Worm (Caenorhabditis elegans) whole organism, late embryonic: Measurements from ENCODE around the gene srh-220.

Experiments
- K09A11.1 ChIP-seq: sonication (generic microtip); optimal IDR thresholded peaks from 2 replicates; lab custom pipeline; 2017; ENCODE audit warnings: antibody characterized with exemption, mild to moderate bottlenecking, missing genetic modification characterization, missing compliant biosample characterization; ENCODE audit not compliant: insufficient read depth
- T23F11.4 ChIP-seq: fragments of 200-800 bp; sonication (Bioruptor generic); optimal IDR thresholded peaks from 2 replicates; lab custom pipeline; 2018; ENCODE audit warnings: mild to moderate bottlenecking, missing genetic modification characterization, missing compliant biosample characterization
- Y22D7AL.16 ChIP-seq: sonication (generic microtip); optimal IDR thresholded peaks from 2 replicates; lab custom pipeline; 2016; ENCODE audit warnings: missing genetic modification characterization, missing compliant biosample characterization
- ceh-18 ChIP-seq: sonication (generic microtip); optimal IDR thresholded peaks from 2 replicates; lab custom pipeline; 2016; ENCODE audit warnings: missing genetic modification characterization, missing compliant biosample characterization
- ceh-19 ChIP-seq: fragments of 200-800 bp; sonication (Bioruptor generic); optimal IDR thresholded peaks from 2 replicates; lab custom pipeline; 2018; ENCODE audit warnings: mild to moderate bottlenecking, missing genetic modification characterization, missing compliant biosample characterization
- ceh-2 ChIP-seq: sonication (generic microtip); optimal IDR thresholded peaks from 2 replicates; lab custom pipeline; 2016; ENCODE audit warnings: missing genotype, missing genetic modification characterization, missing compliant biosample characterization
- ceh-24 ChIP-seq: sonication (generic microtip); optimal IDR thresholded peaks from 2 replicates; lab custom pipeline; 2016; ENCODE audit warnings: mild to moderate bottlenecking, missing genetic modification characterization, missing compliant biosample characterization
- ceh-45 ChIP-seq: fragments of 200-800 bp; sonication (Bioruptor generic); IDR thresholded peaks from 2 replicates; pipeline ENCODE4 v1.3.6; 2022; ENCODE audit warnings: missing genetic modification reagents, missing genetic modification characterization, missing compliant biosample characterization
- ceh-48 ChIP-seq: sonication (generic microtip); optimal IDR thresholded peaks from 2 replicates; lab custom pipeline; 2016; ENCODE audit warnings: missing genetic modification characterization, inconsistent platforms, missing compliant biosample characterization
- ceh-6 ChIP-seq: fragments of 200-800 bp; sonication (Bioruptor generic); optimal IDR thresholded peaks from 2 replicates; lab custom pipeline; 2018; ENCODE audit warnings: mild to moderate bottlenecking, missing genetic modification characterization, missing compliant biosample characterization
- ceh-9 ChIP-seq: sonication (generic microtip); optimal IDR thresholded peaks from 2 replicates; lab custom pipeline; 2016; ENCODE audit warnings: mild to moderate bottlenecking, missing genetic modification characterization, inconsistent platforms, missing compliant biosample characterization
- che-1 ChIP-seq: sonication (generic microtip); optimal IDR thresholded peaks from 2 replicates; lab custom pipeline; 2016; ENCODE audit warnings: mild to moderate bottlenecking, missing genetic modification characterization, missing compliant biosample characterization
- dmd-4 ChIP-seq: sonication (generic microtip); optimal IDR thresholded peaks from 2 replicates; lab custom pipeline; 2016; ENCODE audit warnings: borderline replicate concordance, missing genetic modification characterization, missing compliant biosample characterization
- elt-2 ChIP-seq: sonication (generic microtip); optimal IDR thresholded peaks from 2 replicates; lab custom pipeline; 2016; ENCODE audit warnings: missing genetic modification reagents, missing genetic modification characterization, missing compliant biosample characterization
- ets-4 ChIP-seq: sonication (generic microtip); optimal IDR thresholded peaks from 2 replicates; lab custom pipeline; 2016; ENCODE audit warnings: missing genetic modification characterization, missing compliant biosample characterization
- hlh-30 ChIP-seq: sonication (generic microtip); optimal IDR thresholded peaks from 2 replicates; lab custom pipeline; 2017; ENCODE audit warnings: antibody characterized with exemption, missing genetic modification characterization, missing compliant biosample characterization; ENCODE audit not compliant: insufficient read depth
- hlh-6 ChIP-seq: sonication (generic microtip); optimal IDR thresholded peaks from 2 replicates; lab custom pipeline; 2016; ENCODE audit warnings: missing genotype, missing genetic modification characterization, missing compliant biosample characterization
- hlh-8 ChIP-seq: sonication (generic microtip); optimal IDR thresholded peaks from 2 replicates; lab custom pipeline; 2016; ENCODE audit warnings: missing genotype, missing genetic modification characterization, missing compliant biosample characterization
- lim-6 ChIP-seq: sonication (generic microtip); optimal IDR thresholded peaks from 2 replicates; lab custom pipeline; 2016; ENCODE audit warnings: missing genetic modification characterization, missing compliant biosample characterization
- mec-3 ChIP-seq: sonication (generic microtip); optimal IDR thresholded peaks from 2 replicates; lab custom pipeline; 2016; ENCODE audit warnings: borderline replicate concordance, missing genetic modification characterization, missing compliant biosample characterization
- nfya-1 ChIP-seq: sonication (generic microtip); optimal IDR thresholded peaks from 2 replicates; lab custom pipeline; 2017; ENCODE audit warnings: missing genetic modification characterization, mild to moderate bottlenecking, missing compliant biosample characterization, antibody characterized with exemption, moderate library complexity
- nhr-11 ChIP-seq: fragments of 150-350 bp; optimal IDR thresholded peaks from 2 replicates; lab custom pipeline; 2014; ENCODE audit warnings: missing biosample characterization, missing genetic modification characterization
- nhr-232 ChIP-seq: sonication (generic microtip); optimal IDR thresholded peaks from 2 replicates; lab custom pipeline; 2016; ENCODE audit warnings: missing genetic modification characterization, missing compliant biosample characterization
- npax-4 ChIP-seq: sonication (generic microtip); optimal IDR thresholded peaks from 2 replicates; lab custom pipeline; 2016; ENCODE audit warnings: missing genetic modification characterization, missing compliant biosample characterization
- odd-2 ChIP-seq: sonication (generic microtip); optimal IDR thresholded peaks from 2 replicates; lab custom pipeline; 2017; ENCODE audit warnings: antibody characterized with exemption, mild to moderate bottlenecking, missing genetic modification characterization, missing compliant biosample characterization
- pag-3 ChIP-seq: sonication (generic microtip); optimal IDR thresholded peaks from 2 replicates; lab custom pipeline; 2016; ENCODE audit warnings: missing compliant biosample characterization, missing genetic modification characterization, borderline replicate concordance
- pax-1 ChIP-seq: fragments of 150-350 bp; optimal IDR thresholded peaks from 2 replicates; lab custom pipeline; 2014; ENCODE audit warnings: missing biosample characterization, missing genetic modification characterization
- pha-2 ChIP-seq: sonication (generic microtip); optimal IDR thresholded peaks from 2 replicates; lab custom pipeline; 2017; ENCODE audit warnings: mild to moderate bottlenecking, missing genetic modification characterization, missing compliant biosample characterization
- pqm-1 ChIP-seq: sonication (generic microtip); optimal IDR thresholded peaks from 2 replicates; lab custom pipeline; 2016; ENCODE audit warnings: missing genetic modification characterization, missing compliant biosample characterization
- ref-2 ChIP-seq: sonication (generic microtip); optimal IDR thresholded peaks from 2 replicates; lab custom pipeline; 2016; ENCODE audit warnings: missing genetic modification characterization, missing compliant biosample characterization
- rnt-1 ChIP-seq: sonication (generic microtip); optimal IDR thresholded peaks from 2 replicates; lab custom pipeline; 2016; ENCODE audit warnings: missing genetic modification characterization, missing compliant biosample characterization
- sdc-2 ChIP-seq: sonication (generic microtip); optimal IDR thresholded peaks from 2 replicates; lab custom pipeline; 2016; ENCODE audit warnings: missing genotype, missing genetic modification characterization, missing compliant biosample characterization
- syd-9 ChIP-seq: sonication (generic microtip); optimal IDR thresholded peaks from 2 replicates; lab custom pipeline; 2016; ENCODE audit warnings: mild to moderate bottlenecking, missing genetic modification characterization, moderate library complexity, missing compliant biosample characterization
- tbx-7 ChIP-seq: sonication (generic microtip); optimal IDR thresholded peaks from 2 replicates; lab custom pipeline; 2016; ENCODE audit warnings: missing genotype, missing genetic modification characterization, missing compliant biosample characterization
- ttx-3 ChIP-seq: sonication (generic microtip); optimal IDR thresholded peaks from 2 replicates; lab custom pipeline; 2016; ENCODE audit warnings: missing genetic modification reagents, missing genetic modification characterization, missing compliant biosample characterization
- unc-3 ChIP-seq, 2 experiments: fragments of 200-800 bp in 1 of 2; sonication (Bioruptor generic) in 1 of 2; sonication (generic microtip) in 1 of 2; conservative IDR thresholded peaks in 1 of 2; optimal IDR thresholded peaks in 1 of 2; 2 replicates each; pipeline versions ENCODE4 v1.3.6 to Lab custom; 2016 to 2022; ENCODE audit warnings: missing compliant biosample characterization in 2 of 2, missing genetic modification characterization in 2 of 2, missing genetic modification reagents in 1 of 2
- unc-42 ChIP-seq: sonication (generic microtip); optimal IDR thresholded peaks from 2 replicates; lab custom pipeline; 2016; ENCODE audit warnings: missing genotype, missing genetic modification characterization, missing compliant biosample characterization
- unc-86 ChIP-seq: sonication (generic microtip); optimal IDR thresholded peaks from 2 replicates; lab custom pipeline; 2016; ENCODE audit warnings: missing genetic modification characterization, missing compliant biosample characterization

Gene srh-220

ce11 chrIV:3956705-3957104, 21.1 kb downstream of the srh-220 start, which contains the start of gene clec-74:
Gene clec-74, plus strand, starts transcription at chrIV:3957005.
- TF ChIP-seq ceh-6 (GFP tag; lab: Kevin White, UChicago) (no peak), unc-3 (GFP tag; conservative IDR thresholded peaks at IDR 0.05; lab: Robert Waterston, UW) (no peak), unc-3 (tag; optimal IDR thresholded peaks at IDR 0.05; lab: Kevin White, UChicago) (no peak), nfya-1 (tag; lab: Kevin White, UChicago) (no peak)
- TF ChIP-seq, all 69 proteins: peak for 0

ce11 chrIV:3956095-3956494, 21.7 kb downstream of the srh-220 start, which contains the start of gene clec-73:
Gene clec-73, minus strand, starts transcription at chrIV:3956195.
- TF ChIP-seq mec-3 (no peak), T23F11.4 (no peak), pax-1 (tag; lab: Kevin White, UChicago) (no peak), syd-9 (tag; lab: Kevin White, UChicago) (no peak), elt-2 (tag; lab: Kevin White, UChicago) (no peak), pha-2 (tag; lab: Kevin White, UChicago) (no peak), npax-4 (no peak), ceh-24 (tag; lab: Kevin White, UChicago) (no peak), ceh-18 (no peak)

- TF ChIP-seq ref-2 (tag; lab: Kevin White, UChicago) (no peak), elt-2 (tag; lab: Kevin White, UChicago) (peak; percentile 29)
Measured at ce11 chrIV:3944459-3944858, 33.4 kb downstream of the srh-220 start, which contains the start of gene clec-72. Gene clec-72, plus strand, starts transcription at chrIV:3944816.

ce11 chrIV:3943003-3943402, 34.8 kb downstream of the srh-220 start, which contains the start of gene Y46C8AL.11:
Gene Y46C8AL.11, plus strand, starts transcription at chrIV:3943303.
- TF ChIP-seq ceh-48 (tag; lab: Kevin White, UChicago): no peak
- no peak for TF ChIP-seq syd-9 (tag; lab: Kevin White, UChicago)
- TF ChIP-seq hlh-8 (tag; lab: Kevin White, UChicago): no peak
- no peak for TF ChIP-seq odd-2 (tag; lab: Kevin White, UChicago)
- no peak for TF ChIP-seq ceh-19 (GFP tag; lab: Kevin White, UChicago)
- no peak for TF ChIP-seq hlh-6
- no peak for TF ChIP-seq ceh-18
- no peak for TF ChIP-seq unc-42 (tag; lab: Kevin White, UChicago)
- TF ChIP-seq nhr-11: no peak
- no peak for TF ChIP-seq ceh-2
- TF ChIP-seq ets-4 (tag; lab: Kevin White, UChicago): no peak
- TF ChIP-seq tbx-7 (tag; lab: Kevin White, UChicago): no peak
- TF ChIP-seq ceh-9: no peak
- no peak for TF ChIP-seq ceh-45 (GFP tag; lab: Robert Waterston, UW)
- no peak for TF ChIP-seq unc-3 (GFP tag; conservative IDR thresholded peaks at IDR 0.05; lab: Robert Waterston, UW)
- no peak for TF ChIP-seq unc-3 (tag; optimal IDR thresholded peaks at IDR 0.05; lab: Kevin White, UChicago)
- TF ChIP-seq, all 69 proteins: peak for 0

- TF ChIP-seq unc-86 (tag; lab: Kevin White, UChicago) (no peak), nhr-232 (no peak), rnt-1 (no peak), che-1 (tag; lab: Kevin White, UChicago) (no peak), pha-2 (tag; lab: Kevin White, UChicago) (no peak), pag-3 (tag; lab: Kevin White, UChicago) (no peak), ttx-3 (no peak), ceh-19 (GFP tag; lab: Kevin White, UChicago) (no peak), sdc-2 (no peak), nhr-11 (no peak), Y22D7AL.16 (tag; lab: Kevin White, UChicago) (no peak), pqm-1 (tag; lab: Kevin White, UChicago) (no peak), ets-4 (tag; lab: Kevin White, UChicago) (no peak), dmd-4 (tag; lab: Kevin White, UChicago) (no peak), K09A11.1 (tag; lab: Kevin White, UChicago) (no peak), hlh-30 (no peak), lim-6 (tag; lab: Kevin White, UChicago) (no peak)
Measured at ce11 chrIV:3941658-3942328, 36.0 kb downstream of the srh-220 start, which contains the start of gene clec-174. Gene clec-174, minus strand, starts transcription at chrIV:3941708.
